Worm (Caenorhabditis elegans): Measurements from ENCODE around the gene nra-3.

DNA sequence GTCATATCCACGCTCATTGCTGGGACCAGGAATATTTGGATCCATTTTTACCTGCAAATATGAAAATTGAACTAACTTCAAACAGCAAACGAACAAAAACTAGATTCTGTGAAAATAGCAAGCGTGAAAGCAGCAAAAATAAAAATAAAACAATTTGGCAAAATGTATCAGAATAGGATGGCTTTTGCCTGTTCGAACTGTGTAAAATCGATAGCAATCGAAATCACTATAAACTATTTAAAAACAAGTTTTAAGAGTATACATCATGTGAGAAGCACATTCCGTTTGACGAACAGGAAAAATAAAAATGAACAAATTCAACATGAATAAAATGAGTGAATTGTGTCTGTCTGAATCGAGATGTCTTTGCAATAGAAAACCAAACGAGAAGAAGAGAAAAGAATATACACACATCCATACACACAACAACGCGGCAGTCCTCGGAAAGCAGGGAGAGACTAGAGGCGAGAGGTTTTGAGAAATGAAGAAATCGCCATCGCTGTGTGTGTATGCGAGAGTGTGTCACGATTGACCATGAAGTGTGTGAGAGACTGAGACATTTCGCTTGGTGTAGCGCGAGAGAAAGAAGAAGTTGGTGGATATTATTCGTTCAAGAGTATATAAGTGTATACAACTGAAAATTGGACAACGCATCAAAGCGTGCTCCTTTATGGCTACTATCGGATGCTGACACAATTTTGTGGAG lies 31.7 kb downstream of the nra-3 start, which contains the start of gene phf-34:
- TF ChIP-seq ref-1 (GFP tag; conservative IDR thresholded peaks at IDR 0.05) (no peak), T22C8.4 (GFP tag; IDR thresholded peaks at IDR 0.05) (no peak), cog-1 (tag; optimal IDR thresholded peaks at IDR 0.05) (peak; percentile 71), med-1 (GFP tag; optimal IDR thresholded peaks at IDR 0.05; ENCODE audit: insufficient read depth) (no peak), tab-1 (GFP tag; IDR thresholded peaks at IDR 0.05) (no peak)

All from whole organism, midembryonic.